Worm (Caenorhabditis elegans): Measurements from ENCODE around the gene ZC376.8.

- TF ChIP-seq unc-39 (tag; optimal IDR thresholded peaks at IDR 0.05) (no peak), dpl-1 (GFP tag; optimal IDR thresholded peaks at IDR 0.05) (peak; percentile 10), unc-130 (GFP tag; optimal IDR thresholded peaks at IDR 0.05) (no peak), aly-2 (tag; optimal IDR thresholded peaks at IDR 0.05) (no peak), daf-19 (GFP tag; conservative IDR thresholded peaks at IDR 0.05) (no peak), ztf-11 (tag; optimal IDR thresholded peaks at IDR 0.05) (no peak)
These were observed 2.4 kb upstream of the ZC376.8 start, which contains the start of gene ceh-74 for ce11 chrV:14177657-14178129.
